Fruit fly (Drosophila melanogaster) whole organism, embryonic: ENCODE data around the gene CG9626.

Experiments
- Atf6 ChIP-seq: fragments of 200-800 bp; sonication (Bioruptor generic); IDR thresholded peaks from 2 replicates; pipeline ENCODE4 v1.3.6; 2022; ENCODE audit warnings: missing biosample characterization, missing genetic modification characterization
- CG12071 ChIP-seq: fragments of 200-800 bp; sonication (Bioruptor generic); optimal IDR thresholded peaks from 3 replicates; lab custom pipeline; 2018; ENCODE audit warnings: missing biosample characterization, mild to moderate bottlenecking, missing genetic modification characterization
- CG15479 ChIP-seq: fragments of 200-800 bp; sonication (Bioruptor generic); optimal IDR thresholded peaks from 3 replicates; lab custom pipeline; 2019; ENCODE audit warnings: missing biosample characterization, mild to moderate bottlenecking, missing genetic modification characterization, moderate library complexity
- CG15696 ChIP-seq: fragments of 200-800 bp; sonication (Bioruptor generic); optimal IDR thresholded peaks from 2 replicates; lab custom pipeline; 2019; ENCODE audit warnings: missing biosample characterization, mild to moderate bottlenecking, missing genetic modification characterization, moderate library complexity
- CG17361 ChIP-seq: fragments of 200-800 bp; sonication (Bioruptor generic); IDR thresholded peaks from 3 replicates; pipeline ENCODE4 v1.3.6; 2022; ENCODE audit warnings: missing biosample characterization, missing genetic modification characterization
- CG1832 ChIP-seq: fragments of 200-800 bp; sonication (Bioruptor generic); optimal IDR thresholded peaks from 2 replicates; lab custom pipeline; 2017; ENCODE audit warnings: missing biosample characterization, mild to moderate bottlenecking, missing genetic modification characterization, inconsistent platforms
- CG2202 ChIP-seq: fragments of 200-800 bp; sonication (Bioruptor generic); optimal IDR thresholded peaks from 2 replicates; lab custom pipeline; 2018; ENCODE audit warnings: missing biosample characterization, mild to moderate bottlenecking, missing genetic modification characterization
- CG2889 ChIP-seq: fragments of 200-800 bp; sonication (Bioruptor generic); IDR thresholded peaks from 3 replicates; pipeline ENCODE4 v1.3.6; 2022; ENCODE audit warnings: missing biosample characterization, missing genetic modification characterization
- CG3163 ChIP-seq: fragments of 200-800 bp; sonication (Bioruptor generic); optimal IDR thresholded peaks from 3 replicates; lab custom pipeline; 2016; ENCODE audit warnings: missing biosample characterization, missing genetic modification characterization
- CG3995 ChIP-seq: fragments of 200-800 bp; sonication (Bioruptor generic); optimal IDR thresholded peaks from 3 replicates; lab custom pipeline; 2016; ENCODE audit warnings: missing biosample characterization, missing genetic modification characterization
- CG4424 ChIP-seq: fragments of 200-800 bp; sonication (Bioruptor generic); optimal IDR thresholded peaks from 3 replicates; lab custom pipeline; 2016; ENCODE audit warnings: missing biosample characterization, missing genetic modification characterization
- CG7357 ChIP-seq: fragments of 200-800 bp; sonication (Bioruptor generic); IDR thresholded peaks from 3 replicates; pipeline ENCODE4 v1.3.6; 2022; ENCODE audit warnings: missing biosample characterization, missing genetic modification characterization
- CG8388 ChIP-seq: fragments of 200-800 bp; sonication (Bioruptor generic); optimal IDR thresholded peaks from 2 replicates; lab custom pipeline; 2019; ENCODE audit warnings: missing biosample characterization, mild to moderate bottlenecking, missing genetic modification characterization, moderate library complexity
- CG8478 ChIP-seq: fragments of >200 bp; optimal IDR thresholded peaks from 2 replicates; lab custom pipeline; 2018
- CG9797 ChIP-seq: fragments of 200-800 bp; sonication (Bioruptor generic); optimal IDR thresholded peaks from 3 replicates; lab custom pipeline; 2018; ENCODE audit warnings: missing biosample characterization, mild to moderate bottlenecking, missing genetic modification characterization
- CG9817 ChIP-seq: fragments of 200-800 bp; sonication (Bioruptor generic); optimal IDR thresholded peaks from 2 replicates; lab custom pipeline; 2018; ENCODE audit warnings: missing biosample characterization, mild to moderate bottlenecking, missing genetic modification characterization, moderate library complexity
- CG9932 ChIP-seq: fragments of 200-800 bp; sonication (Bioruptor generic); IDR thresholded peaks from 2 replicates; pipeline ENCODE4 v1.3.6; 2022; ENCODE audit warnings: missing biosample characterization, missing genetic modification characterization
- Chrac-16 ChIP-seq: fragments of 200-800 bp; sonication (Bioruptor generic); optimal IDR thresholded peaks from 3 replicates; lab custom pipeline; 2016; ENCODE audit warnings: missing biosample characterization, missing genetic modification characterization
- D19A ChIP-seq: fragments of 200-800 bp; optimal IDR thresholded peaks from 3 replicates; lab custom pipeline; 2019; ENCODE audit warnings: missing biosample characterization, mild to moderate bottlenecking, missing genetic modification characterization, moderate library complexity
- Dip3 ChIP-seq: fragments of 200-800 bp; sonication (Bioruptor generic); optimal IDR thresholded peaks from 3 replicates; lab custom pipeline; 2016; ENCODE audit warnings: missing biosample characterization, missing genetic modification characterization
- Dp ChIP-seq: fragments of 200-800 bp; sonication (Bioruptor generic); optimal IDR thresholded peaks from 2 replicates; lab custom pipeline; 2018; ENCODE audit warnings: missing biosample characterization, mild to moderate bottlenecking, missing genetic modification characterization, moderate library complexity
- E2f2 ChIP-seq: fragments of 200-800 bp; sonication (Bioruptor generic); IDR thresholded peaks from 2 replicates; pipeline ENCODE4 v1.3.6; 2022; ENCODE audit warnings: missing biosample characterization, missing genetic modification characterization
- Fer1 ChIP-seq: fragments of 200-800 bp; sonication (Bioruptor generic); optimal IDR thresholded peaks from 2 replicates; lab custom pipeline; 2017; ENCODE audit warnings: missing biosample characterization, mild to moderate bottlenecking, missing genetic modification characterization
- MESR4 ChIP-seq: fragments of 200-800 bp; sonication (Bioruptor generic); optimal IDR thresholded peaks from 2 replicates; lab custom pipeline; 2018; ENCODE audit warnings: missing biosample characterization, mild to moderate bottlenecking, missing genetic modification characterization, moderate library complexity
- MTF-1 ChIP-seq: fragments of 200-800 bp; sonication (Bioruptor generic); optimal IDR thresholded peaks from 2 replicates; lab custom pipeline; 2018; ENCODE audit warnings: missing biosample characterization, mild to moderate bottlenecking, missing genetic modification characterization, borderline replicate concordance
- Mad ChIP-seq: fragments of 200-800 bp; sonication (Bioruptor generic); optimal IDR thresholded peaks from 2 replicates; lab custom pipeline; 2016; ENCODE audit warnings: missing biosample characterization, missing genetic modification characterization
- NK7.1 ChIP-seq: fragments of 200-800 bp; sonication (Bioruptor generic); optimal IDR thresholded peaks from 3 replicates; lab custom pipeline; 2016; ENCODE audit warnings: missing biosample characterization, missing genetic modification characterization
- Nf-YB ChIP-seq: fragments of 200-800 bp; sonication (Bioruptor generic); optimal IDR thresholded peaks from 3 replicates; lab custom pipeline; 2019; ENCODE audit warnings: missing biosample characterization, mild to moderate bottlenecking, missing genetic modification characterization, moderate library complexity
- Oli ChIP-seq: fragments of 200-800 bp; sonication (Bioruptor generic); optimal IDR thresholded peaks from 2 replicates; lab custom pipeline; 2018; ENCODE audit warnings: missing biosample characterization, mild to moderate bottlenecking, missing genetic modification characterization, moderate library complexity
- Opbp ChIP-seq: fragments of 200-800 bp; sonication (Bioruptor generic); IDR thresholded peaks from 3 replicates; pipeline ENCODE4 v1.3.6; 2022; ENCODE audit warnings: missing biosample characterization, missing genetic modification characterization; ENCODE audit not compliant: partially characterized antibody
- Scr ChIP-seq: fragments of 200-800 bp; sonication (Bioruptor generic); IDR thresholded peaks from 2 replicates; pipeline ENCODE4 v1.3.6; 2022; ENCODE audit warnings: missing biosample characterization, missing genetic modification characterization; ENCODE audit not compliant: partially characterized antibody
- Six4 ChIP-seq: fragments of 200-800 bp; sonication (Bioruptor generic); optimal IDR thresholded peaks from 2 replicates; lab custom pipeline; 2016; ENCODE audit warnings: missing biosample characterization, missing genetic modification characterization
- Sry-β ChIP-seq: fragments of 200-800 bp; sonication (Bioruptor generic); optimal IDR thresholded peaks from 2 replicates; lab custom pipeline; 2018; ENCODE audit warnings: missing biosample characterization, mild to moderate bottlenecking, missing genetic modification characterization, moderate library complexity
- TFAM ChIP-seq: fragments of 200-800 bp; sonication (Bioruptor generic); optimal IDR thresholded peaks from 2 replicates; lab custom pipeline; 2017; ENCODE audit warnings: missing biosample characterization, missing genetic modification characterization, inconsistent platforms
- Trl ChIP-seq, 3 experiments: fragments of >200 bp in 2 of 3; fragments of 200-800 bp in 1 of 3; sonication (Bioruptor generic) in 1 of 3; optimal IDR thresholded peaks; 2 replicates in 1 of 3; 3 replicates in 2 of 3; lab custom pipeline; 2016 to 2017; ENCODE audit warnings: missing biosample characterization in 1 of 3, missing genetic modification characterization in 1 of 3
- Xbp1 ChIP-seq: fragments of 200-800 bp; sonication (Bioruptor generic); optimal IDR thresholded peaks from 3 replicates; lab custom pipeline; 2016; ENCODE audit warnings: missing biosample characterization, mild to moderate bottlenecking, missing genetic modification characterization
- ase ChIP-seq: fragments of 200-800 bp; sonication (Bioruptor generic); IDR thresholded peaks from 3 replicates; pipeline ENCODE4 v1.3.6; 2022; ENCODE audit warnings: missing biosample characterization, missing genetic modification characterization
- dati ChIP-seq: fragments of 200-800 bp; sonication (Bioruptor generic); IDR thresholded peaks from 2 replicates; pipeline ENCODE4 v1.3.6; 2022; ENCODE audit warnings: missing biosample characterization, missing genetic modification characterization
- emc ChIP-seq: fragments of 200-800 bp; sonication (Bioruptor generic); optimal IDR thresholded peaks from 2 replicates; lab custom pipeline; 2016; ENCODE audit warnings: missing biosample characterization, missing genetic modification characterization
- en ChIP-seq: fragments of 200-800 bp; sonication (Bioruptor generic); optimal IDR thresholded peaks from 2 replicates; lab custom pipeline; 2016; ENCODE audit warnings: missing biosample characterization, missing genetic modification characterization
- fd3F ChIP-seq: fragments of 200-800 bp; sonication (Bioruptor generic); optimal IDR thresholded peaks from 2 replicates; lab custom pipeline; 2018; ENCODE audit warnings: missing biosample characterization, mild to moderate bottlenecking, missing genetic modification characterization, moderate library complexity
- h ChIP-seq: fragments of >200 bp; optimal IDR thresholded peaks from 2 replicates; lab custom pipeline; 2017
- insv ChIP-seq, 2 experiments: fragments of 200-800 bp; sonication (Bioruptor generic); optimal IDR thresholded peaks; 3 replicates each; lab custom pipeline; 2016 to 2018; ENCODE audit warnings: missing biosample characterization in 2 of 2, missing genetic modification characterization in 2 of 2
- kah ChIP-seq: fragments of 200-800 bp; sonication (Bioruptor generic); optimal IDR thresholded peaks from 2 replicates; lab custom pipeline; 2018; ENCODE audit warnings: missing biosample characterization, mild to moderate bottlenecking, missing genetic modification characterization
- kay ChIP-seq: fragments of 200-800 bp; sonication (Bioruptor generic); optimal IDR thresholded peaks from 2 replicates; lab custom pipeline; 2016; ENCODE audit warnings: missing biosample characterization, missing genetic modification characterization
- mam ChIP-seq: fragments of 200-800 bp; sonication (Bioruptor generic); optimal IDR thresholded peaks from 3 replicates; lab custom pipeline; 2016; ENCODE audit warnings: missing biosample characterization, missing genetic modification characterization
- pnt ChIP-seq: fragments of 200-800 bp; sonication (Bioruptor generic); optimal IDR thresholded peaks from 3 replicates; lab custom pipeline; 2016; ENCODE audit warnings: missing biosample characterization, missing genetic modification characterization
- run ChIP-seq: fragments of 200-800 bp; sonication (Bioruptor generic); optimal IDR thresholded peaks from 3 replicates; lab custom pipeline; 2018; ENCODE audit warnings: missing biosample characterization, mild to moderate bottlenecking, missing genetic modification characterization
- stc ChIP-seq: fragments of 200-800 bp; sonication (Bioruptor generic); IDR thresholded peaks from 2 replicates; pipeline ENCODE4 v1.3.6; 2022; ENCODE audit warnings: missing biosample characterization, missing genetic modification characterization
- sug ChIP-seq: fragments of 200-800 bp; optimal IDR thresholded peaks from 2 replicates; lab custom pipeline; 2019; ENCODE audit warnings: missing biosample characterization, mild to moderate bottlenecking, missing genetic modification characterization, moderate library complexity
- twi ChIP-seq: fragments of 200-800 bp; optimal IDR thresholded peaks from 2 replicates; lab custom pipeline; 2019; ENCODE audit warnings: missing biosample characterization, mild to moderate bottlenecking, missing genetic modification characterization, moderate library complexity
- vnd ChIP-seq: fragments of 200-800 bp; sonication (Bioruptor generic); IDR thresholded peaks from 3 replicates; pipeline ENCODE4 v1.3.6; 2022; ENCODE audit warnings: missing biosample characterization, missing genetic modification characterization; ENCODE audit not compliant: partially characterized antibody

CG9626 gene

DNA sequence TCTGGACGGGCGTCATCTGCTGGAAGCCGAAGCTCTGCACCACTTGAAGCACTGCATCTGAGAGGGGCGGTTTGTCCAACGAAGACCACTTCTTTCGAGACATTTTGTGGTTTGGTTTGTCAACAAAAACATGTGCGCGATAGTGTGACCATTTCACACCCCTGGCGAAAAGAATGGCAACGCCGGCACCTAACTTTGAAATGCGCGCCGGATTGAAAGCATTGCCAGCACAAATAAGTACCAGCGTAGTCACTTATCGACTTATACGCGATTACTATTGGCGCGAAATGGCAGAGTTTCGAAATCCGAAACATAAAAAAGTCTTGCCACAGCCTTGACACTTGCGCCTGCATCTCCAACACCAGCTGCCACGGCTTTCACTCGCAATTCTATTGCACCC is 31.0 kb downstream of the CG9626 start, which contains the start of gene CG9630 (continued):
- TF ChIP-seq stc (GFP tag; lab: Robert Waterston, UW) (no peak), D19A (no peak), NK7.1 (GFP tag; lab: Kevin White, UChicago) (no peak), kah (GFP tag; lab: Kevin White, UChicago) (no peak), CG9932 (GFP tag; lab: Robert Waterston, UW) (no peak), CG17361 (GFP tag; lab: Robert Waterston, UW) (no peak), CG2889 (GFP tag; lab: Robert Waterston, UW) (no peak), Nf-YB (no peak), CG2202 (tag; lab: Kevin White, UChicago) (no peak), emc (no peak), CG15696 (no peak), h (lab: Kevin White, UChicago) (no peak), dati (GFP tag; lab: Robert Waterston, UW) (no peak), CG9797 (GFP tag; lab: Kevin White, UChicago) (peak; percentile 97), Opbp (GFP tag; lab: Robert Waterston, UW) (peak; percentile 74), Dip3 (GFP tag; lab: Kevin White, UChicago) (no peak), CG7357 (GFP tag; lab: Robert Waterston, UW) (no peak), Fer1 (GFP tag; lab: Kevin White, UChicago) (no peak), CG15479 (GFP tag; lab: Kevin White, UChicago) (no peak), CG3163 (no peak), twi (peak; percentile 85), CG1832 (GFP tag; lab: Kevin White, UChicago) (no peak), run (tag; lab: Kevin White, UChicago) (peak; percentile 86), CG3995 (peak; percentile 38), mam (GFP tag; lab: Kevin White, UChicago) (no peak), CG12071 (GFP tag; lab: Kevin White, UChicago) (no peak), pnt (no peak), Chrac-16 (GFP tag; lab: Kevin White, UChicago) (no peak), CG4424 (GFP tag; lab: Kevin White, UChicago) (no peak), E2f2 (GFP tag; lab: Robert Waterston, UW) (peak; percentile 100), Atf6 (GFP tag; lab: Robert Waterston, UW) (no peak), insv (GFP tag; optimal IDR thresholded peaks at IDR 0.05; lab: Kevin White, UChicago) (peak in 1 of 2 experiments; percentile 2), fd3F (no peak), vnd (GFP tag; lab: Robert Waterston, UW) (0 out of 3 replicates have a peak, but pooled peaks have one; percentile 41), MTF-1 (GFP tag; lab: Kevin White, UChicago) (no peak), Trl (optimal IDR thresholded peaks at IDR 0.05; lab: Kevin White, UChicago) (no peak), Trl (GFP tag; optimal IDR thresholded peaks at IDR 0.05; lab: Kevin White, UChicago) (no peak), Xbp1 (GFP tag; lab: Kevin White, UChicago) (no peak), CG8388 (GFP tag; lab: Kevin White, UChicago) (no peak), Six4 (no peak), kay (GFP tag; lab: Kevin White, UChicago) (no peak), Scr (peak; percentile 62), sug (tag; lab: Kevin White, UChicago) (no peak), Dp (peak; percentile 100), Mad (GFP tag; lab: Kevin White, UChicago) (no peak), Sry-β (GFP tag; lab: Kevin White, UChicago) (no peak), TFAM (GFP tag; lab: Kevin White, UChicago) (no peak), CG9817 (tag; lab: Kevin White, UChicago) (no peak), Oli (tag; lab: Kevin White, UChicago) (no peak), ase (GFP tag; lab: Robert Waterston, UW) (no peak), CG8478 (no peak), MESR4 (peak; percentile 77), en (no peak)
